Worm (Caenorhabditis elegans) whole organism, L4/young adult: Measurements from ENCODE around the gene K12H6.8.

Source experiments
- dao-5 ChIP-seq: sonication (generic microtip); optimal IDR thresholded peaks from 2 replicates; lab custom pipeline; 2016; ENCODE audit warnings: missing genotype, missing genetic modification characterization, moderate library complexity, missing compliant biosample characterization
- him-1 ChIP-seq: sonication (generic microtip); optimal IDR thresholded peaks from 2 replicates; lab custom pipeline; 2016; ENCODE audit warnings: missing genotype, missing genetic modification reagents, missing genetic modification characterization, missing compliant biosample characterization

DNA sequence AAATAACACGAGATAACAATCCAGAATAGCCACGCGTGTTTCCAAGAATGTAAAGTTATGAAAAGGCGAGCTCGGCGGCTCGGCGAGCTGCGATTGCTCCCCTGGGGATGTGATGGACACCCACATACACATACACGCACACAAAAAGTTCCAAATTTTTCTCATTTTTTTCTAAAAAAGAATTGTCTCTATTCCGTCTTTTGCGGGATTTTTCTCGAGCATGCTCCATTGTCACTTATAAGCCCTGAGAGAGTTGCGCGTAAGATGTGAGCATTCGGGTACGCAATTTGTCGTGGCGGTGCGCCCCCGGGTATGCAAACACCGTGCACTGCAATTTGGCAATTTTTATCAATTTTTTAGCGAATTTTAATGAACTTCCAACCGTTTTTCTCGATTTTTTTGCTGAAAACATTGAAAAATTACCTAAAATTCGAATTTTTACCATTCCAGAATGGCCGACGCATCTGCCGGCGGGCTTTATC is 40.6 kb upstream of the K12H6.8 start, which contains the start of the genes F08D12.12 and srpa-72:
- TF ChIP-seq him-1 (tag; lab: Kevin White, UChicago) (no peak), dao-5 (no peak)
